Worm (Caenorhabditis elegans) whole organism, late embryonic: ENCODE data around the gene mes-2.

Source experiments
- C38D4.7 ChIP-seq: fragments of 200-800 bp; sonication (Bioruptor generic); optimal IDR thresholded peaks from 2 replicates; lab custom pipeline; 2018; ENCODE audit warnings: mild to moderate bottlenecking, missing genetic modification characterization, moderate library complexity, missing compliant biosample characterization
- T23F11.4 ChIP-seq: fragments of 200-800 bp; sonication (Bioruptor generic); optimal IDR thresholded peaks from 2 replicates; lab custom pipeline; 2018; ENCODE audit warnings: mild to moderate bottlenecking, missing genetic modification characterization, missing compliant biosample characterization
- ama-1 ChIP-seq: fragments of 150-350 bp; optimal IDR thresholded peaks from 2 replicates; lab custom pipeline; 2014
- ceh-18 ChIP-seq: sonication (generic microtip); optimal IDR thresholded peaks from 2 replicates; lab custom pipeline; 2016; ENCODE audit warnings: missing genetic modification characterization, missing compliant biosample characterization
- ceh-24 ChIP-seq: sonication (generic microtip); optimal IDR thresholded peaks from 2 replicates; lab custom pipeline; 2016; ENCODE audit warnings: mild to moderate bottlenecking, missing genetic modification characterization, missing compliant biosample characterization
- ceh-34 ChIP-seq: sonication (generic microtip); optimal IDR thresholded peaks from 2 replicates; lab custom pipeline; 2016; ENCODE audit warnings: mild to moderate bottlenecking, missing genetic modification characterization, missing compliant biosample characterization
- ceh-45 ChIP-seq: fragments of 200-800 bp; sonication (Bioruptor generic); IDR thresholded peaks from 2 replicates; pipeline ENCODE4 v1.3.6; 2022; ENCODE audit warnings: missing genetic modification reagents, missing genetic modification characterization, missing compliant biosample characterization
- ceh-48 ChIP-seq: sonication (generic microtip); optimal IDR thresholded peaks from 2 replicates; lab custom pipeline; 2016; ENCODE audit warnings: missing genetic modification characterization, inconsistent platforms, missing compliant biosample characterization
- ceh-6 ChIP-seq: fragments of 200-800 bp; sonication (Bioruptor generic); optimal IDR thresholded peaks from 2 replicates; lab custom pipeline; 2018; ENCODE audit warnings: mild to moderate bottlenecking, missing genetic modification characterization, missing compliant biosample characterization
- ceh-9 ChIP-seq: sonication (generic microtip); optimal IDR thresholded peaks from 2 replicates; lab custom pipeline; 2016; ENCODE audit warnings: mild to moderate bottlenecking, missing genetic modification characterization, inconsistent platforms, missing compliant biosample characterization
- che-1 ChIP-seq: sonication (generic microtip); optimal IDR thresholded peaks from 2 replicates; lab custom pipeline; 2016; ENCODE audit warnings: mild to moderate bottlenecking, missing genetic modification characterization, missing compliant biosample characterization
- dve-1 ChIP-seq: sonication (generic microtip); optimal IDR thresholded peaks from 2 replicates; lab custom pipeline; 2017; ENCODE audit warnings: antibody characterized with exemption, mild to moderate bottlenecking, missing genetic modification characterization, missing compliant biosample characterization
- ets-4 ChIP-seq: sonication (generic microtip); optimal IDR thresholded peaks from 2 replicates; lab custom pipeline; 2016; ENCODE audit warnings: missing genetic modification characterization, missing compliant biosample characterization
- eyg-1 ChIP-seq: sonication (generic microtip); optimal IDR thresholded peaks from 2 replicates; lab custom pipeline; 2016; ENCODE audit warnings: missing genotype, missing genetic modification characterization, missing compliant biosample characterization
- fax-1 ChIP-seq: sonication (generic microtip); optimal IDR thresholded peaks from 2 replicates; lab custom pipeline; 2016; ENCODE audit warnings: missing genotype, missing genetic modification characterization, missing compliant biosample characterization
- hlh-13 ChIP-seq: fragments of 200-800 bp; sonication (Bioruptor generic); optimal IDR thresholded peaks from 2 replicates; lab custom pipeline; 2018; ENCODE audit warnings: mild to moderate bottlenecking, missing genetic modification characterization, missing compliant biosample characterization
- hlh-30 ChIP-seq: sonication (generic microtip); optimal IDR thresholded peaks from 2 replicates; lab custom pipeline; 2017; ENCODE audit warnings: antibody characterized with exemption, missing genetic modification characterization, missing compliant biosample characterization; ENCODE audit not compliant: insufficient read depth
- lim-6 ChIP-seq: sonication (generic microtip); optimal IDR thresholded peaks from 2 replicates; lab custom pipeline; 2016; ENCODE audit warnings: missing genetic modification characterization, missing compliant biosample characterization
- mec-3 ChIP-seq: sonication (generic microtip); optimal IDR thresholded peaks from 2 replicates; lab custom pipeline; 2016; ENCODE audit warnings: borderline replicate concordance, missing genetic modification characterization, missing compliant biosample characterization
- nfya-1 ChIP-seq: sonication (generic microtip); optimal IDR thresholded peaks from 2 replicates; lab custom pipeline; 2017; ENCODE audit warnings: missing genetic modification characterization, mild to moderate bottlenecking, missing compliant biosample characterization, antibody characterized with exemption, moderate library complexity
- nhr-232 ChIP-seq: sonication (generic microtip); optimal IDR thresholded peaks from 2 replicates; lab custom pipeline; 2016; ENCODE audit warnings: missing genetic modification characterization, missing compliant biosample characterization
- odd-2 ChIP-seq: sonication (generic microtip); optimal IDR thresholded peaks from 2 replicates; lab custom pipeline; 2017; ENCODE audit warnings: antibody characterized with exemption, mild to moderate bottlenecking, missing genetic modification characterization, missing compliant biosample characterization
- pag-3 ChIP-seq: sonication (generic microtip); optimal IDR thresholded peaks from 2 replicates; lab custom pipeline; 2016; ENCODE audit warnings: missing compliant biosample characterization, missing genetic modification characterization, borderline replicate concordance
- pha-4 ChIP-seq: fragments of 150-350 bp; optimal IDR thresholded peaks from 2 replicates; lab custom pipeline; 2018; ENCODE audit warnings: missing biosample characterization, missing genetic modification reagents, missing genetic modification characterization
- pqm-1 ChIP-seq: sonication (generic microtip); optimal IDR thresholded peaks from 2 replicates; lab custom pipeline; 2016; ENCODE audit warnings: missing genetic modification characterization, missing compliant biosample characterization
- sox-2 ChIP-seq: fragments of 200-800 bp; sonication (Bioruptor generic); IDR thresholded peaks from 2 replicates; pipeline ENCODE4 v1.3.6; 2022; ENCODE audit warnings: missing genetic modification reagents, missing genetic modification characterization, missing compliant biosample characterization
- sox-4 ChIP-seq: sonication (generic microtip); optimal IDR thresholded peaks from 2 replicates; lab custom pipeline; 2017; ENCODE audit warnings: mild to moderate bottlenecking, missing genetic modification characterization, inconsistent platforms, missing compliant biosample characterization
- syd-9 ChIP-seq: sonication (generic microtip); optimal IDR thresholded peaks from 2 replicates; lab custom pipeline; 2016; ENCODE audit warnings: mild to moderate bottlenecking, missing genetic modification characterization, moderate library complexity, missing compliant biosample characterization
- unc-3 ChIP-seq, 2 experiments: fragments of 200-800 bp in 1 of 2; sonication (Bioruptor generic) in 1 of 2; sonication (generic microtip) in 1 of 2; conservative IDR thresholded peaks in 1 of 2; optimal IDR thresholded peaks in 1 of 2; 2 replicates each; pipeline versions ENCODE4 v1.3.6 to Lab custom; 2016 to 2022; ENCODE audit warnings: missing compliant biosample characterization in 2 of 2, missing genetic modification characterization in 2 of 2, missing genetic modification reagents in 1 of 2
- unc-42 ChIP-seq: sonication (generic microtip); optimal IDR thresholded peaks from 2 replicates; lab custom pipeline; 2016; ENCODE audit warnings: missing genotype, missing genetic modification characterization, missing compliant biosample characterization
- unc-55 ChIP-seq: sonication (generic microtip); optimal IDR thresholded peaks from 2 replicates; lab custom pipeline; 2017; ENCODE audit warnings: missing biosample characterization, missing genetic modification reagents, missing genetic modification characterization
- unc-86 ChIP-seq: sonication (generic microtip); optimal IDR thresholded peaks from 2 replicates; lab custom pipeline; 2016; ENCODE audit warnings: missing genetic modification characterization, missing compliant biosample characterization
- zip-5 ChIP-seq: sonication (generic microtip); optimal IDR thresholded peaks from 2 replicates; lab custom pipeline; 2016; ENCODE audit warnings: missing genetic modification characterization, missing compliant biosample characterization
- ztf-16 ChIP-seq: sonication (generic microtip); optimal IDR thresholded peaks from 2 replicates; lab custom pipeline; 2017; ENCODE audit warnings: missing genetic modification characterization, missing compliant biosample characterization

mes-2 gene

ce11 chrII:14410768-14411167 lies 27.0 kb downstream of the mes-2 start, which contains the start of gene dsb-2:
Gene dsb-2, plus strand, starts transcription at chrII:14411095.
- TF ChIP-seq hlh-30 (tag; lab: Kevin White, UChicago), result no peak

- TF ChIP-seq ceh-34 (tag; lab: Kevin White, UChicago), result no peak
- TF ChIP-seq C38D4.7 (GFP tag; lab: Kevin White, UChicago), result no peak
- no peak for TF ChIP-seq zip-5 (tag; lab: Kevin White, UChicago)
- no peak for TF ChIP-seq che-1 (tag; lab: Kevin White, UChicago)
- TF ChIP-seq nhr-232 (tag; lab: Kevin White, UChicago), result no peak
- no peak for TF ChIP-seq hlh-13 (GFP tag; lab: Kevin White, UChicago)
- no peak for TF ChIP-seq odd-2 (tag; lab: Kevin White, UChicago)
- no peak for TF ChIP-seq unc-3 (GFP tag; conservative IDR thresholded peaks at IDR 0.05; lab: Robert Waterston, UW)
- no peak for TF ChIP-seq unc-3 (tag; optimal IDR thresholded peaks at IDR 0.05; lab: Kevin White, UChicago)
- no peak for TF ChIP-seq fax-1
- no peak for TF ChIP-seq ceh-48
- TF ChIP-seq sox-4 (tag; lab: Kevin White, UChicago), result no peak
- no peak for TF ChIP-seq ceh-18 (tag; lab: Kevin White, UChicago)
- no peak for TF ChIP-seq ceh-45
- no peak for TF ChIP-seq syd-9 (tag; lab: Kevin White, UChicago)
- TF ChIP-seq ceh-9 (tag; lab: Kevin White, UChicago), result no peak
- TF ChIP-seq ets-4 (tag; lab: Kevin White, UChicago), result no peak
- TF ChIP-seq unc-55, result no peak
- TF ChIP-seq ztf-16 (tag; lab: Kevin White, UChicago), result no peak
Measured at ce11 chrII:14413035-14413525, 29.3 kb downstream of the mes-2 start, which contains the start of gene exl-1. Gene exl-1, minus strand, starts transcription at chrII:14413475.

- TF ChIP-seq nfya-1 (tag; lab: Kevin White, UChicago), result no peak
- no peak for TF ChIP-seq ceh-6
- TF ChIP-seq eyg-1 (tag; lab: Kevin White, UChicago), result no peak
- TF ChIP-seq pag-3 (tag; lab: Kevin White, UChicago), result no peak
- TF ChIP-seq ceh-24 (tag; lab: Kevin White, UChicago), result no peak
- no peak for TF ChIP-seq fax-1
- TF ChIP-seq lim-6 (tag; lab: Kevin White, UChicago), result no peak
Measured at ce11 chrII:14413709-14414108, 29.9 kb downstream of the mes-2 start.

ce11 chrII:14415427-14415826 lies 31.7 kb downstream of the mes-2 start:
- no peak for TF ChIP-seq ceh-6
- no peak for TF ChIP-seq mec-3 (tag; lab: Kevin White, UChicago)
- no peak for TF ChIP-seq ama-1 (lab: Kevin White, UChicago)
- no peak for TF ChIP-seq T23F11.4 (GFP tag; lab: Kevin White, UChicago)
- TF ChIP-seq odd-2 (tag; lab: Kevin White, UChicago), result no peak
- TF ChIP-seq unc-86, result no peak
- no peak for TF ChIP-seq pag-3 (tag; lab: Kevin White, UChicago)
- no peak for TF ChIP-seq ceh-48
- TF ChIP-seq ceh-18 (tag; lab: Kevin White, UChicago), result no peak
- TF ChIP-seq ceh-24 (tag; lab: Kevin White, UChicago), result no peak
- no peak for TF ChIP-seq hlh-30 (tag; lab: Kevin White, UChicago)
- TF ChIP-seq unc-3 (GFP tag; conservative IDR thresholded peaks at IDR 0.05; lab: Robert Waterston, UW), result no peak
- TF ChIP-seq unc-3 (tag; optimal IDR thresholded peaks at IDR 0.05; lab: Kevin White, UChicago), result no peak
- TF ChIP-seq sox-2, result no peak
- no peak for TF ChIP-seq pqm-1 (tag; lab: Kevin White, UChicago)
- no peak for TF ChIP-seq pha-4 (tag; lab: Kevin White, UChicago)
- TF ChIP-seq unc-42 (tag; lab: Kevin White, UChicago), result no peak
- TF ChIP-seq dve-1 (tag; lab: Kevin White, UChicago), result no peak
